Fruit fly (Drosophila melanogaster): Measurements from ENCODE around the gene CG31909.

The CG31909 gene

DNA sequence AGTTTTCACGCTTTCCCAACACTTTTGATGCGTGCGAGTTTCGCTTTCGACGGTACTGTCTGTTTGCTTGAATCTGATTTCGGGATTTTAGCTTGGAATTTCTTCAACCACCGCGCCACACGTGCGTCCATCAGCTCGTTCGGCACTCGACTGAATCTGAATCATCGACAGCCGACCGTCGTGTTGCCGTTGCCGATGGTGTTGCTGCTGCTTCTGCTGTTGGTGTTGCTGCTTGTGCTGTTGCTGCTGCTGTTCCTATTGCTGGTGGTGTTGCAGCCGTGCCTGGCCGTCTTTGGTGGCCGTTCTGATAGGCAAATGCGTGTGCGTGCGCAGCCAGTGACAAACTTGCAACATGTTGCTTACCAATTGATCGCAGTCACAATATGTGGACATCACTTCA, 19.7 kb downstream of the CG31909 start, which contains the start of gene Wnt4 (continued):
- TF ChIP-seq CG10267 (tag; optimal IDR thresholded peaks at IDR 0.05) (peak; percentile 10), onecut (GFP tag; IDR thresholded peaks at IDR 0.05) (peak; percentile 27; the same call in 1 of the 2 replicates), Mes4 (GFP tag; optimal IDR thresholded peaks at IDR 0.05) (peak; percentile 3), ken (GFP tag; IDR thresholded peaks at IDR 0.05) (peak; percentile 17; the same call in 1 of the 3 replicates), CG10366 (GFP tag; IDR thresholded peaks at IDR 0.05) (no peak), sna (GFP tag; IDR thresholded peaks at IDR 0.05; ENCODE audit: partially characterized antibody) (0 out of 2 replicates have a peak, but pooled peaks have one; percentile 27), fd102C (GFP tag; optimal IDR thresholded peaks at IDR 0.05) (no peak), lola (GFP tag; optimal IDR thresholded peaks at IDR 0.05) (no peak), CG4424 (GFP tag; optimal IDR thresholded peaks at IDR 0.05) (no peak), her (GFP tag; optimal IDR thresholded peaks at IDR 0.05) (peak; percentile 17), Med (GFP tag) (peak; percentile 77), CG17328 (GFP tag; IDR thresholded peaks at IDR 0.05) (0 out of 2 replicates have a peak, but pooled peaks have one; percentile 8), CG3847 (GFP tag; IDR thresholded peaks at IDR 0.05) (no peak), Nf-YB (GFP tag; optimal IDR thresholded peaks at IDR 0.05) (peak; percentile 90), Usf (GFP tag; optimal IDR thresholded peaks at IDR 0.05) (no peak), CG2875 (GFP tag; optimal IDR thresholded peaks at IDR 0.05) (peak; percentile 0), CG12942 (GFP tag; optimal IDR thresholded peaks at IDR 0.05) (no peak), cg (GFP tag; optimal IDR thresholded peaks at IDR 0.05) (no peak), ara (GFP tag; IDR thresholded peaks at IDR 0.05) (no peak), kah (GFP tag; optimal IDR thresholded peaks at IDR 0.05) (no peak), CG5180 (GFP tag; optimal IDR thresholded peaks at IDR 0.05) (peak; percentile 85), CG10209 (GFP tag; optimal IDR thresholded peaks at IDR 0.05) (no peak), CG5245 (GFP tag; optimal IDR thresholded peaks at IDR 0.05) (no peak), twi (tag; optimal IDR thresholded peaks at IDR 0.05) (no peak), CkIIα-i1 (GFP tag; IDR thresholded peaks at IDR 0.05) (no peak), repo (GFP tag; optimal IDR thresholded peaks at IDR 0.05) (peak; percentile 5), CG10543 (GFP tag; optimal IDR thresholded peaks at IDR 0.05) (peak; percentile 26), HLHmδ (GFP tag; optimal IDR thresholded peaks at IDR 0.05) (peak; percentile 55), Eip74EF (GFP tag; optimal IDR thresholded peaks at IDR 0.05) (no peak), CG2678 (tag; optimal IDR thresholded peaks at IDR 0.05) (no peak), pfk (GFP tag; optimal IDR thresholded peaks at IDR 0.05) (no peak), CG14965 (GFP tag; optimal IDR thresholded peaks at IDR 0.05; ENCODE audit: borderline replicate concordance) (no peak), pb (GFP tag; optimal IDR thresholded peaks at IDR 0.05) (no peak), CG34224 (GFP tag; IDR thresholded peaks at IDR 0.05; ENCODE audit: partially characterized antibody) (no peak), CG6175 (GFP tag; IDR thresholded peaks at IDR 0.05) (peak; percentile 74; the same call in 1 of the 3 replicates), eve (GFP tag; optimal IDR thresholded peaks at IDR 0.05) (no peak), CG11093 (GFP tag; IDR thresholded peaks at IDR 0.05) (no peak), CHES-1-like (GFP tag; optimal IDR thresholded peaks at IDR 0.05) (no peak), CG16815 (GFP tag; optimal IDR thresholded peaks at IDR 0.05) (no peak), Fer1 (GFP tag; optimal IDR thresholded peaks at IDR 0.05) (no peak), cad (GFP tag; optimal IDR thresholded peaks at IDR 0.05) (no peak), Bdp1 (GFP tag; optimal IDR thresholded peaks at IDR 0.05) (no peak), aop (GFP tag; IDR thresholded peaks at IDR 0.05) (no peak), Gsc (GFP tag; IDR thresholded peaks at IDR 0.05) (no peak), Scr (GFP tag; IDR thresholded peaks at IDR 0.05; ENCODE audit: partially characterized antibody) (no peak), Taf1 (GFP tag; IDR thresholded peaks at IDR 0.05) (no peak), Meics (GFP tag; optimal IDR thresholded peaks at IDR 0.05) (peak; percentile 58), z (GFP tag; IDR thresholded peaks at IDR 0.05) (0 out of 3 replicates have a peak, but pooled peaks have one; percentile 15), tx (GFP tag; optimal IDR thresholded peaks at IDR 0.05) (no peak), Doc3 (GFP tag; IDR thresholded peaks at IDR 0.05; ENCODE audit: partially characterized antibody) (0 out of 3 replicates have a peak, but pooled peaks have one; percentile 22)
